Worm (Caenorhabditis elegans) whole organism, L1 larva: ENCODE measurements around the gene C49A9.2.

Experiments
- aly-2 ChIP-seq: fragments of 150-350 bp; optimal IDR thresholded peaks from 2 replicates; lab custom pipeline; 2014; ENCODE audit warnings: missing biosample characterization, missing genetic modification characterization
- ces-1 ChIP-seq: fragments of 150-350 bp; optimal IDR thresholded peaks from 2 replicates; lab custom pipeline; 2014; ENCODE audit warnings: missing biosample characterization, missing genetic modification reagents, missing genetic modification characterization
- elt-3 ChIP-seq, 6 experiments: fragments of 150-350 bp in 1 of 6; sonication (generic microtip); optimal IDR thresholded peaks; 2 replicates each; lab custom pipeline; 2017 to 2018; ENCODE audit warnings: missing biosample characterization in 6 of 6, missing genetic modification characterization in 6 of 6, inconsistent platforms in 1 of 6
- lin-15B ChIP-seq: fragments of 150-350 bp; sonication (generic microtip); optimal IDR thresholded peaks from 3 replicates; lab custom pipeline; 2014; ENCODE audit warnings: missing biosample characterization, missing genetic modification characterization
- lir-3 ChIP-seq: sonication (generic microtip); optimal IDR thresholded peaks from 2 replicates; lab custom pipeline; 2016; ENCODE audit warnings: mild to moderate bottlenecking, missing genetic modification characterization, moderate library complexity, missing compliant biosample characterization; ENCODE audit not compliant: poor library complexity
- mep-1 ChIP-seq: fragments of 150-350 bp; optimal IDR thresholded peaks from 2 replicates; lab custom pipeline; 2014; ENCODE audit warnings: missing biosample characterization, missing genetic modification characterization
- nhr-11 ChIP-seq: fragments of 150-350 bp; optimal IDR thresholded peaks from 2 replicates; lab custom pipeline; 2014; ENCODE audit warnings: missing biosample characterization, missing genetic modification characterization
- nhr-19 ChIP-seq: fragments of 200-800 bp; sonication (Bioruptor generic); conservative IDR thresholded peaks from 2 replicates; pipeline ENCODE4 v1.3.6; 2022; ENCODE audit warnings: missing genetic modification characterization, missing compliant biosample characterization
- nhr-28 ChIP-seq: fragments of 150-350 bp; optimal IDR thresholded peaks from 2 replicates; lab custom pipeline; 2014; ENCODE audit warnings: missing biosample characterization, missing genetic modification characterization
- nhr-77 ChIP-seq: fragments of 150-350 bp; optimal IDR thresholded peaks from 2 replicates; lab custom pipeline; 2014; ENCODE audit warnings: missing biosample characterization, missing genetic modification characterization
- pax-3 ChIP-seq: fragments of 200-800 bp; sonication (Bioruptor generic); optimal IDR thresholded peaks from 2 replicates; lab custom pipeline; 2018; ENCODE audit warnings: mild to moderate bottlenecking, missing genetic modification characterization, moderate library complexity, missing compliant biosample characterization
- rnt-1 ChIP-seq: sonication (generic microtip); optimal IDR thresholded peaks from 2 replicates; lab custom pipeline; 2016; ENCODE audit warnings: mild to moderate bottlenecking, missing genetic modification characterization, moderate library complexity, missing compliant biosample characterization
- ztf-11 ChIP-seq, 2 experiments: sonication (generic microtip); optimal IDR thresholded peaks; 2 replicates each; lab custom pipeline; 2016 to 2017; ENCODE audit warnings: missing genetic modification characterization in 2 of 2, missing biosample characterization in 1 of 2, missing compliant biosample characterization in 1 of 2

DNA sequence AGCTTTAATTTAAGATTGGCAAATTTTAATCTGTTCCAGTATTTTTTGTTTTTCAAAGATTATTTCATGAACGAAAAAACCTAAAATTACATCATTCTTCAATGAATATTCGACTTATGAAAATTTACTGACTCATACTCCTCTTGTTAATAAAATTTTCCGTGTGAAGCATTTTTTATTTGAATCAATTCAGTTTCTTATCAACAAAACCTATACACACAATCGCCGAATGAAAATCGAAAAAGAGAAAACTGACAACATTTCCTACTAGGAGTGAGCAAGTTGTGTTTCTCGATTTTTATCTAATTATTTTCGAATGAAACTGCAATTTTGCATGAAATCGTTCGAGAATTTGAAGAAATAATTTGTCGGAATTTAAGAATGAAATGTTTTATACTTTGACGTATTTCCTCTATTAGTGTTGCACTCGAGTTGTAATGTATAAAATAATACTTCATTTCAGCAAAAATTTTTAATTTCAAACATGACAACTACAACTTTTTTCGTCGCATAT, 5.4 kb downstream of the C49A9.2 start, which contains the start of gene F58F9.4:
- TF ChIP-seq elt-3 (tag; optimal IDR thresholded peaks at IDR 0.05; lab: Kevin White, UChicago) (no peak), lin-15B (tag; lab: Kevin White, UChicago) (no peak), aly-2 (tag; lab: Kevin White, UChicago) (no peak), nhr-11 (tag; lab: Kevin White, UChicago) (no peak), pax-3 (no peak), lir-3 (tag; lab: Kevin White, UChicago) (no peak), nhr-28 (tag; lab: Kevin White, UChicago) (no peak), ztf-11 (tag; optimal IDR thresholded peaks at IDR 0.05; lab: Kevin White, UChicago) (no peak), nhr-19 (GFP tag; lab: Robert Waterston, UW) (no peak), nhr-77 (tag; lab: Kevin White, UChicago) (no peak), ces-1 (GFP tag; lab: Kevin White, UChicago) (no peak), rnt-1 (no peak), mep-1 (tag; lab: Kevin White, UChicago) (no peak)
